Worm (Caenorhabditis elegans): ENCODE data around the gene R07E5.6.
A peak's percentile ranks its signal among the peaks of the same experiment; 100 is the strongest.

The R07E5.6 gene

DNA sequence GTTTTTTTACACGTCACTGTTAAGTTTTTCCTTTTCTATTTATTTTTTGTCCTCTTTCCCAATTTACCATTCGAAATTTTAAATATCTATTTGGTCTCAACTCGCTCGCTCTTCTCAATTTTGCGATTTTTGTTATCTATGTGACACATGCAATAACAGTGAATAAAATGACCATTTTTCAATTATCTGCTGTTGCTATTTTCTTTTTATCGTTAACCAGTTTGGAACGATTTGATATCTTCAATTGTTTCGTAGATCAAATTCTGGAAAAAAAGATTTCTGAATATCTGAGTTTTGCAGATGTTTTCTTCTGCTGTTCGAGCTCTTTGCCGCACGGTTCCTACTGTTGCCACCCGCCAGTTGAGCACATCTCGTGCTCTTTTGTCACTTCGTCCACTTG is 8.6 kb downstream of the R07E5.6 start, which contains the start of gene prdx-3:
Gene prdx-3 (plus strand): TSS at position 301 of the 400 bp plus-strand sequence.
- TF ChIP-seq lin-13 (tag; optimal IDR thresholded peaks at IDR 0.05) (no peak), lin-32 (GFP tag; optimal IDR thresholded peaks at IDR 0.05) (no peak), sem-2 (GFP tag; optimal IDR thresholded peaks at IDR 0.05) (no peak), zip-8 (tag; optimal IDR thresholded peaks at IDR 0.05) (no peak), bed-3 (GFP tag; optimal IDR thresholded peaks at IDR 0.05) (no peak), mls-2 (tag; optimal IDR thresholded peaks at IDR 0.05) (no peak), hlh-1 (tag; optimal IDR thresholded peaks at IDR 0.05) (no peak), ztf-11 (tag; optimal IDR thresholded peaks at IDR 0.05) (no peak), cnd-1 (tag; optimal IDR thresholded peaks at IDR 0.05) (no peak), mep-1 (tag; optimal IDR thresholded peaks at IDR 0.05) (no peak), mab-5 (tag; optimal IDR thresholded peaks at IDR 0.05) (no peak), ceh-43 (GFP tag; optimal IDR thresholded peaks at IDR 0.05) (no peak)

DNA sequence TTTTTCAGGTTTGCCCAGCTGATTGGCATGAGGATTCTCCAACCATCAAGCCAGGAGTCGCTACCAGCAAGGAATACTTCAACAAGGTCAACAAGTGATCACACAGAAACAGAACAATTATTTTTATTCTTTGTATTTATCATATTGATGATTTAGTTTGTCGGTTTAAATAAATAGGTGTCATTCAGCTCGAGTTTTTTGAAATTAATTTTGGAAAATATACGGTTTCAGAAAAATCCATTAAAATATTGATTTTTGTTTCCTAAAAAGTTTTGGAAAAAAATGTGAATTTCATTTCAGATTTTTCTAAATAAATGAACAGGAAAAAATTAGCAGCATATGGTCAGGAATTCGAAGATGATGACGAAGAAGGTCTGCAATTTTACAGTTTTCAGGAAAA is 9.7 kb downstream of the R07E5.6 start, which contains the start of gene gpch-1:
Gene gpch-1 (plus strand): TSS at position 301 of the 400 bp plus-strand sequence.
- TF ChIP-seq snpc-4 (tag; optimal IDR thresholded peaks at IDR 0.05) (no peak), nhr-76 (tag; optimal IDR thresholded peaks at IDR 0.05) (no peak), tbx-8 (GFP tag; optimal IDR thresholded peaks at IDR 0.05) (no peak), sem-2 (GFP tag; optimal IDR thresholded peaks at IDR 0.05) (no peak), drap-1 (GFP tag; optimal IDR thresholded peaks at IDR 0.05) (no peak), unc-62 (GFP tag; optimal IDR thresholded peaks at IDR 0.05) (no peak), lin-32 (GFP tag; optimal IDR thresholded peaks at IDR 0.05) (no peak), ceh-83 (GFP tag; optimal IDR thresholded peaks at IDR 0.05) (no peak), lsy-2 (tag; optimal IDR thresholded peaks at IDR 0.05) (no peak), M03D4.4 (tag; optimal IDR thresholded peaks at IDR 0.05) (no peak), sptf-1 (tag; optimal IDR thresholded peaks at IDR 0.05) (no peak)

DNA sequence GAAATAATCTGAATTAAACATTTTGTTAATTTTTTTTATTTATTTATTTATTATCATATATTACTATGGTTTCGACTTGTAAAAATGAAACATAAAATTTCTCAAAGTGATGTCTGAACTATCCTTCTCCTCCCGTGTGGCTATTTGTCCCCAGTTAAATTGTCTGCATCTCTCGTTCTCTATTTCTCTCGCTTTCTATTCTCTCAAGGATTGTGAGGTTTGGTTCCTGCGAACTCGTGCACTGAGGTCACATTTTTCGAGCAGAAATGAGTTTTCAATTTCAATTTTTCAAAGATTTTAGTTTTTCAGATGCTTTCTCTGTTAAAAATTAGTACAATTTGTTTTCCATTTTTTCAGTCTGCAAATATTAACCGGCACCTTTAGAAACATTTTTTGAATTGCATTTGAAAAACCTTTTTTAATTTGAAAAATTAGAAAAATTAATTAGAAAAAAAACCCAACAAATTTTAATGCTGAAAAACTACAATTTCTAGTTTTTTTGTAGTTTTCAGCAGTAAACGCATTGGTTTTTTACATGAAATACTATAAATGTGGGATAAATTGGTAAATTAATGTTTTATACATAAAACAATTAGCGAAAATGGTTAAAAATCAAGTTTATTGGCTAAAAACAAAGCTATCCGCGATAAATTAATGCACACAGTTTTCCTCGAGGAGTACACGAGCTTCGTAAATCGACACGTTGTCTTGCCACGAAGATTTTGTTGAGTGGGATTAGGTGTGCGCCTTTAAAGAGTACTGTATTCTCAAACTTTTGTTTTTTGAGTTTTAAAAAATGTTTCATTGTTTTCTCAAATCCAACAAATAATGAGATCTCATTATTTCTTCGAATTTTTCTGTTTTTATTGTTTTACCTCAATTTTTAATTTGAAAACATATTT is 13.8 kb downstream of the R07E5.6 start:
- no peak for TF ChIP-seq cnd-1 (tag; optimal IDR thresholded peaks at IDR 0.05)
- TF ChIP-seq ceh-43 (GFP tag; optimal IDR thresholded peaks at IDR 0.05), result no peak
- TF ChIP-seq ces-1 (GFP tag; optimal IDR thresholded peaks at IDR 0.05), result peak; percentile 8
- TF ChIP-seq flh-1 (GFP tag; optimal IDR thresholded peaks at IDR 0.05), result no peak

DNA sequence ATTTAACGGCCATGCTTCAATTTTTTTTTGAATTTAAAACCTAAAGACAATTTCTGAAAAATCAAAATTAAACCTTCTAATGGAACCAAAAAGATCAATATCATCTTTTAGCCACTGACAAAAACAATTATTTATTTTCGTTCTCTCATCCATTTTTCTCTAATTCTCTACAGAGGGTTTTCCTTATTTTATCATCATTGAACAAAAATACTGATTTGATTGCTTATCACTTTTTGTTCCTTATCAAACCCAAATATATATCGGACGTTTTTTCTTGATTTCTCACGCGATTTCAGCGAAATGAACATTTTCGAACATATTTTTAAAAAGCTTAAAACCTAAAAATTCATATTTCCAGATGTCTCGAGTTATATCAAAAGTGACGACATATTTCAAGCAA is 14.5 kb downstream of the R07E5.6 start, which contains the start of gene mpc-1:
Gene mpc-1 (plus strand): TSS at position 359 of the 400 bp plus-strand sequence.
- TF ChIP-seq nhr-2 (tag; optimal IDR thresholded peaks at IDR 0.05) (no peak), nhr-28 (tag; optimal IDR thresholded peaks at IDR 0.05) (no peak), ztf-11 (tag; optimal IDR thresholded peaks at IDR 0.05) (no peak), ceh-43 (GFP tag; optimal IDR thresholded peaks at IDR 0.05) (no peak), unc-62 (GFP tag; optimal IDR thresholded peaks at IDR 0.05) (no peak), nhr-12 (tag; optimal IDR thresholded peaks at IDR 0.05) (no peak)

DNA sequence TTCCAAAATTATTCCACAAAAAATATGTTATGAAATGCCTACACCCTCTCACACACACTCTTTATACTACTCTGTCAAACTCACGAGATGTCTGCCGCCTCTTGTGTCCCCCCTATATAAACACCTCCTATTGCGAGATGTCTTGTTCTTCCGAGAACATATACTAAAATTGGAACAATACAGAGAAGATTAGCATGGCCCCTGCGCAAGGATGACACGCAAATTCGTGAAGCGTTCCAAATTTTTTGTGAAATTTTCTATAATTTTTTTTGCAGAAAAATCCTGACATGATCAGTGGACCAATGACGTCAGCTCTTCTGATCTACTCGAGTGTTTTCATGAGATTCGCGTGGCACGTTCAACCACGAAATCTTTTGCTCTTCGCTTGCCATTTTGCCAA is 15.5 kb downstream of the R07E5.6 start:
- peak; percentile 7 for TF ChIP-seq ham-2 (GFP tag; optimal IDR thresholded peaks at IDR 0.05)
- peak; percentile 46 for TF ChIP-seq M03D4.4 (tag; optimal IDR thresholded peaks at IDR 0.05)
- TF ChIP-seq bed-3 (GFP tag; optimal IDR thresholded peaks at IDR 0.05), result peak; percentile 30
- TF ChIP-seq cnd-1 (tag; optimal IDR thresholded peaks at IDR 0.05), result peak; percentile 62
- TF ChIP-seq sptf-1 (tag; optimal IDR thresholded peaks at IDR 0.05), result peak; percentile 61
- TF ChIP-seq sem-2 (GFP tag; optimal IDR thresholded peaks at IDR 0.05), result peak; percentile 54
- peak; percentile 12 for TF ChIP-seq ces-1 (GFP tag; optimal IDR thresholded peaks at IDR 0.05)
- TF ChIP-seq lsy-2 (tag; optimal IDR thresholded peaks at IDR 0.05), result peak; percentile 18
- TF ChIP-seq mls-2 (tag; optimal IDR thresholded peaks at IDR 0.05), result peak; percentile 20
- TF ChIP-seq unc-120 (tag; optimal IDR thresholded peaks at IDR 0.05; ENCODE audit: poor library complexity, severe bottlenecking), result peak; percentile 7
- peak; percentile 64 for TF ChIP-seq drap-1 (GFP tag; optimal IDR thresholded peaks at IDR 0.05)

DNA sequence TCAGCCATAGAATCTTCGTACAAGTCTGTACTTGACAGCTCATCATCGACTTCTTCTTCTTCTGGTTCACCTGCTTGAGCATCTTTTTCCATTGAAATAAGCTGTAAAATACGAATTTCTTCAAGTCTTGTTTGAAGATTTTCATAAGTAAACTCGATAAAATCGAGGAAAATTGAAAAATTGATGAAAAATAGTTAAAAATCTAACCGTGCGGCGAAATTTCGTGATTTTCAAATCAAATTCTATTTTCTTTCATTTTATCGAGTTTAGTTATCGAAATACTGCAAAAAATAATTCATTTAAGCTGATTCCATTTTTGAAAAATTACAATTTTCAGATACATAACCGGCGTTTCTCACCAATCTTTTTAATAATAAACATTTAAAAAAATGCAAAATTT is 16.6 kb downstream of the R07E5.6 start, which contains the start of gene R07E5.11:
Gene R07E5.11 (minus strand): TSS at position 101 of the 400 bp plus-strand sequence.
- TF ChIP-seq mls-2 (tag; optimal IDR thresholded peaks at IDR 0.05) (no peak), mep-1 (tag; optimal IDR thresholded peaks at IDR 0.05) (no peak), ceh-83 (GFP tag; optimal IDR thresholded peaks at IDR 0.05) (no peak), unc-62 (GFP tag; optimal IDR thresholded peaks at IDR 0.05) (no peak), pha-4 (tag; optimal IDR thresholded peaks at IDR 0.05) (no peak), zip-8 (tag; optimal IDR thresholded peaks at IDR 0.05) (no peak), cnd-1 (tag; optimal IDR thresholded peaks at IDR 0.05) (no peak), lin-32 (GFP tag; optimal IDR thresholded peaks at IDR 0.05) (no peak), hlh-1 (tag; optimal IDR thresholded peaks at IDR 0.05) (no peak)
